Worm (Caenorhabditis elegans) whole organism, late embryonic: ENCODE data around the gene alg-4.
A peak's percentile ranks its signal among the peaks of the same experiment; 100 is the strongest.

Experiments used
- C08G9.2 ChIP-seq: sonication (generic microtip); optimal IDR thresholded peaks from 2 replicates; lab custom pipeline; 2016; ENCODE audit warnings: mild to moderate bottlenecking, missing genetic modification characterization, moderate library complexity, missing compliant biosample characterization
- F13H6.1 ChIP-seq: sonication (generic microtip); optimal IDR thresholded peaks from 2 replicates; lab custom pipeline; 2016; ENCODE audit warnings: missing genetic modification characterization, missing compliant biosample characterization
- K02D7.2 ChIP-seq: sonication (generic microtip); optimal IDR thresholded peaks from 2 replicates; lab custom pipeline; 2017; ENCODE audit warnings: mild to moderate bottlenecking, missing genetic modification characterization, missing compliant biosample characterization
- K09A11.1 ChIP-seq: sonication (generic microtip); optimal IDR thresholded peaks from 2 replicates; lab custom pipeline; 2017; ENCODE audit warnings: antibody characterized with exemption, mild to moderate bottlenecking, missing genetic modification characterization, missing compliant biosample characterization; ENCODE audit not compliant: insufficient read depth
- ceh-2 ChIP-seq: sonication (generic microtip); optimal IDR thresholded peaks from 2 replicates; lab custom pipeline; 2016; ENCODE audit warnings: missing genotype, missing genetic modification characterization, missing compliant biosample characterization
- ceh-22 ChIP-seq: sonication (generic microtip); optimal IDR thresholded peaks from 2 replicates; lab custom pipeline; 2017; ENCODE audit warnings: missing biosample characterization, missing genetic modification characterization
- ceh-24 ChIP-seq: sonication (generic microtip); optimal IDR thresholded peaks from 2 replicates; lab custom pipeline; 2016; ENCODE audit warnings: mild to moderate bottlenecking, missing genetic modification characterization, missing compliant biosample characterization
- ceh-45 ChIP-seq: fragments of 200-800 bp; sonication (Bioruptor generic); IDR thresholded peaks from 2 replicates; pipeline ENCODE4 v1.3.6; 2022; ENCODE audit warnings: missing genetic modification reagents, missing genetic modification characterization, missing compliant biosample characterization
- ceh-6 ChIP-seq: fragments of 200-800 bp; sonication (Bioruptor generic); optimal IDR thresholded peaks from 2 replicates; lab custom pipeline; 2018; ENCODE audit warnings: mild to moderate bottlenecking, missing genetic modification characterization, missing compliant biosample characterization
- ceh-9 ChIP-seq: sonication (generic microtip); optimal IDR thresholded peaks from 2 replicates; lab custom pipeline; 2016; ENCODE audit warnings: mild to moderate bottlenecking, missing genetic modification characterization, inconsistent platforms, missing compliant biosample characterization
- dmd-4 ChIP-seq: sonication (generic microtip); optimal IDR thresholded peaks from 2 replicates; lab custom pipeline; 2016; ENCODE audit warnings: borderline replicate concordance, missing genetic modification characterization, missing compliant biosample characterization
- elt-2 ChIP-seq: sonication (generic microtip); optimal IDR thresholded peaks from 2 replicates; lab custom pipeline; 2016; ENCODE audit warnings: missing genetic modification reagents, missing genetic modification characterization, missing compliant biosample characterization
- elt-4 ChIP-seq: sonication (generic microtip); optimal IDR thresholded peaks from 2 replicates; lab custom pipeline; 2016; ENCODE audit warnings: missing genetic modification characterization, missing compliant biosample characterization
- fax-1 ChIP-seq: sonication (generic microtip); optimal IDR thresholded peaks from 2 replicates; lab custom pipeline; 2016; ENCODE audit warnings: missing genotype, missing genetic modification characterization, missing compliant biosample characterization
- fkh-10 ChIP-seq: fragments of 150-350 bp; optimal IDR thresholded peaks from 2 replicates; lab custom pipeline; 2014; ENCODE audit warnings: missing biosample characterization, missing genetic modification reagents, missing genetic modification characterization
- fkh-6 ChIP-seq: sonication (generic microtip); optimal IDR thresholded peaks from 2 replicates; lab custom pipeline; 2016; ENCODE audit warnings: missing genetic modification characterization, missing compliant biosample characterization
- hlh-30 ChIP-seq: sonication (generic microtip); optimal IDR thresholded peaks from 2 replicates; lab custom pipeline; 2017; ENCODE audit warnings: antibody characterized with exemption, missing genetic modification characterization, missing compliant biosample characterization; ENCODE audit not compliant: insufficient read depth
- madf-2 ChIP-seq: sonication (generic microtip); optimal IDR thresholded peaks from 2 replicates; lab custom pipeline; 2017; ENCODE audit warnings: missing genetic modification characterization, missing compliant biosample characterization
- nhr-11 ChIP-seq: fragments of 150-350 bp; optimal IDR thresholded peaks from 2 replicates; lab custom pipeline; 2014; ENCODE audit warnings: missing biosample characterization, missing genetic modification characterization
- npax-4 ChIP-seq: sonication (generic microtip); optimal IDR thresholded peaks from 2 replicates; lab custom pipeline; 2016; ENCODE audit warnings: missing genetic modification characterization, missing compliant biosample characterization
- odd-2 ChIP-seq: sonication (generic microtip); optimal IDR thresholded peaks from 2 replicates; lab custom pipeline; 2017; ENCODE audit warnings: antibody characterized with exemption, mild to moderate bottlenecking, missing genetic modification characterization, missing compliant biosample characterization
- pag-3 ChIP-seq: sonication (generic microtip); optimal IDR thresholded peaks from 2 replicates; lab custom pipeline; 2016; ENCODE audit warnings: missing compliant biosample characterization, missing genetic modification characterization, borderline replicate concordance
- pat-9 ChIP-seq: fragments of 200-800 bp; sonication (Bioruptor generic); optimal IDR thresholded peaks from 2 replicates; lab custom pipeline; 2018; ENCODE audit warnings: mild to moderate bottlenecking, missing genetic modification characterization, moderate library complexity, missing compliant biosample characterization
- pax-1 ChIP-seq: fragments of 150-350 bp; optimal IDR thresholded peaks from 2 replicates; lab custom pipeline; 2014; ENCODE audit warnings: missing biosample characterization, missing genetic modification characterization
- pros-1 ChIP-seq: fragments of 150-350 bp; optimal IDR thresholded peaks from 2 replicates; lab custom pipeline; 2014; ENCODE audit warnings: missing biosample characterization, missing genetic modification reagents, missing genetic modification characterization
- sox-2 ChIP-seq: fragments of 200-800 bp; sonication (Bioruptor generic); IDR thresholded peaks from 2 replicates; pipeline ENCODE4 v1.3.6; 2022; ENCODE audit warnings: missing genetic modification reagents, missing genetic modification characterization, missing compliant biosample characterization
- sox-4 ChIP-seq: sonication (generic microtip); optimal IDR thresholded peaks from 2 replicates; lab custom pipeline; 2017; ENCODE audit warnings: mild to moderate bottlenecking, missing genetic modification characterization, inconsistent platforms, missing compliant biosample characterization
- unc-3 ChIP-seq, 2 experiments: fragments of 200-800 bp in 1 of 2; sonication (Bioruptor generic) in 1 of 2; sonication (generic microtip) in 1 of 2; conservative IDR thresholded peaks in 1 of 2; optimal IDR thresholded peaks in 1 of 2; 2 replicates each; pipeline versions ENCODE4 v1.3.6 to Lab custom; 2016 to 2022; ENCODE audit warnings: missing compliant biosample characterization in 2 of 2, missing genetic modification characterization in 2 of 2, missing genetic modification reagents in 1 of 2
- unc-42 ChIP-seq: sonication (generic microtip); optimal IDR thresholded peaks from 2 replicates; lab custom pipeline; 2016; ENCODE audit warnings: missing genotype, missing genetic modification characterization, missing compliant biosample characterization
- unc-55 ChIP-seq: sonication (generic microtip); optimal IDR thresholded peaks from 2 replicates; lab custom pipeline; 2017; ENCODE audit warnings: missing biosample characterization, missing genetic modification reagents, missing genetic modification characterization
- zip-5 ChIP-seq: sonication (generic microtip); optimal IDR thresholded peaks from 2 replicates; lab custom pipeline; 2016; ENCODE audit warnings: missing genetic modification characterization, missing compliant biosample characterization

The alg-4 gene

DNA sequence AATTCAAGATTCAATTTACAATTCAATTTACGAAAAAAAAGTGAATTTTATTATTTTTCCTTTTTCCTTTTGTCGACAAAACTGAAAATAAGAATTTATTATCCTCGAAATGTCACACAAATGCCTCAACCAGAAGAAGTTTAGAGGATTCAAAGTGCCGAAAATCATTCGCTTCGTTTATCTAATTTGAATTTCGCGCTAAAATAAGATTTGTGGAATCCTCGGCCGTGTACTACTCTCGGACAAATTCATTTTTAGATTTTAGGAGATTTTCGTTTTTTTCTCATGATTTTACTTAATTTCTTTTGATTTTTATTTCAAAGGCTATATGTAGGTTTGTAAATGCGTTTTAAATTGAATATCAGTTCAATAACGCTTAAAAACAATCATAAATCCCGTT lies 42.6 kb downstream of the alg-4 start:
- TF ChIP-seq C08G9.2 (tag; lab: Kevin White, UChicago) (no peak), ceh-45 (GFP tag; lab: Robert Waterston, UW) (no peak), elt-2 (tag; lab: Kevin White, UChicago) (no peak), pag-3 (no peak)

DNA sequence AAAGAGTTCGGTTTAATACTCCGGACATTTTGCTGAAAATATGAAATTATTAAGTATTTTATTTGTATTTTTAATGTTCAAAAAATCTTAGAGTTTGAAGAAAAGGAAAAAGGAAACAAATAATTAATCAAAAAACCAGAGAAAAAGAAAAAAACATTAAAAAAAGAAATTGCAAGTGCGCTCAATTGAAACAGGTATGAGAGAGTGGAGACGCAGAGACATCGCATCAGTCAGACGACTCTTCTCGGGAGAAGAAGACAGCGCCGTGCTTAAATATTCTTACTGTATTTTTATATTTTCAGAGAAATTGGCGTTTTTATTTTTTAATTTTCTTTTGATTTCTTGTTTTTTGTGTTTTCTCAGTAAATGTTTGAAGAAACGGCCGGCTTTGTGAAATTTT lies 43.1 kb downstream of the alg-4 start, which contains the start of gene mrpl-36:
mrpl-36 (minus strand) TSS at position 34 of the 400 bp plus-strand sequence.
- TF ChIP-seq unc-55 (GFP tag; lab: Kevin White, UChicago) (peak; percentile 11), elt-4 (tag; lab: Kevin White, UChicago) (no peak), ceh-22 (tag; lab: Kevin White, UChicago) (no peak)

DNA sequence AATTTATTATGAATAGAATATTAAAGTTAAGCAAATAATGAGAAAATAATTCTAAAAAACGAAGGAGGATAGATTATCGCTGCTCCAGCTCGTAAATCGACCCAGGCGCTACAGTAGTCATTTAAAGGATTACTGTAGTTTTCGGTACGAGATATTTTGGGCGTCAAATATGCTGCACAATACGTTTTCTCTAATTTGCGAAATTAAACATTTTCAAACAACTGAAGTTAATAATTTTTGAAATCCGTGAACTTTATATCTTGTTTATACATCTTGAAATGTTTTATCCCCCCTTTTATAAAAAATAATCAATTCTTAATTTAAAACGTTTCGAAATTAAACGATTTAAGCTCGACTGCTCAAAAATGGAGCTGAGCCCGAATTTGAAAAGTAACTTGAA lies 45.1 kb downstream of the alg-4 start, which contains the start of gene K11H3.2:
K11H3.2 (plus strand) TSS at position 301 of the 400 bp plus-strand sequence.
- TF ChIP-seq C08G9.2 (tag; lab: Kevin White, UChicago) (no peak), unc-3 (GFP tag; conservative IDR thresholded peaks at IDR 0.05; lab: Robert Waterston, UW) (no peak), unc-3 (tag; optimal IDR thresholded peaks at IDR 0.05; lab: Kevin White, UChicago) (no peak), pros-1 (tag; lab: Kevin White, UChicago) (no peak), fax-1 (no peak), pat-9 (tag; lab: Kevin White, UChicago) (no peak), pag-3 (no peak), ceh-9 (tag; lab: Kevin White, UChicago) (no peak), F13H6.1 (tag; lab: Kevin White, UChicago) (no peak), K09A11.1 (tag; lab: Kevin White, UChicago) (no peak), fkh-10 (GFP tag; lab: Kevin White, UChicago) (no peak), hlh-30 (tag; lab: Kevin White, UChicago) (no peak), unc-42 (tag; lab: Kevin White, UChicago) (no peak), ceh-2 (tag; lab: Kevin White, UChicago) (no peak), sox-2 (GFP tag; lab: Robert Waterston, UW) (no peak)

DNA sequence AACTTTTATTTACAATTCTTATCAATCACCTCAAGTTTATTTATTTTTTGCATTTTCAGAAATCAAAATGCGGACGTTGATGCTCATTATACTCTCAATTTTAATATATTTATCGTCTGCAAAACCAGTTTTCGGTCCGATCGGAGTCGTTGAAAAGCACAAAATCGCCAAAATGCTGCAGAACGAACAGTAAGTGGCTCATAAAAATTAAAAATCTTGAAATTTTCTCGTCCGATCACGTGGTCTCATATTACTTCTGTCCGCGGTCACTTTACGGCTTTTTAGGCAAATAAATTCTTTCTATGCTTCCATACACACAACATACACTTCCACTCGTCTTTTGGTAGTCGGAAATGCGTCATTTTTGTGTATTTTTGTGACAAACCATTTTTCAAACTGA lies 47.5 kb downstream of the alg-4 start, which contains the start of gene K11H3.5:
K11H3.5 (plus strand) TSS at position 54 of the 400 bp plus-strand sequence.
- no peak for TF ChIP-seq fkh-6 (tag; lab: Kevin White, UChicago)
- TF ChIP-seq sox-2 (GFP tag; lab: Robert Waterston, UW), result no peak
- TF ChIP-seq pax-1 (tag; lab: Kevin White, UChicago), result no peak
- TF ChIP-seq zip-5, result no peak
- TF ChIP-seq unc-55 (GFP tag; lab: Kevin White, UChicago), result no peak
- no peak for TF ChIP-seq elt-2 (tag; lab: Kevin White, UChicago)
- TF ChIP-seq dmd-4, result no peak
- TF ChIP-seq nhr-11, result no peak
- no peak for TF ChIP-seq npax-4 (tag; lab: Kevin White, UChicago)
- no peak for TF ChIP-seq fkh-10 (GFP tag; lab: Kevin White, UChicago)
- TF ChIP-seq sox-4, result no peak
- no peak for TF ChIP-seq K02D7.2
- TF ChIP-seq ceh-6 (GFP tag; lab: Kevin White, UChicago), result no peak
- no peak for TF ChIP-seq madf-2
- no peak for TF ChIP-seq odd-2 (tag; lab: Kevin White, UChicago)
- TF ChIP-seq ceh-24 (tag; lab: Kevin White, UChicago), result no peak
